Worm (Caenorhabditis elegans) whole organism, late embryonic: ENCODE measurements around the gene clec-123.

Source experiments
- ama-1 ChIP-seq: fragments of 150-350 bp; optimal IDR thresholded peaks from 2 replicates; lab custom pipeline; 2014
- ceh-18 ChIP-seq: sonication (generic microtip); optimal IDR thresholded peaks from 2 replicates; lab custom pipeline; 2016; ENCODE audit warnings: missing genetic modification characterization, missing compliant biosample characterization
- ceh-24 ChIP-seq: sonication (generic microtip); optimal IDR thresholded peaks from 2 replicates; lab custom pipeline; 2016; ENCODE audit warnings: mild to moderate bottlenecking, missing genetic modification characterization, missing compliant biosample characterization
- ceh-6 ChIP-seq: fragments of 200-800 bp; sonication (Bioruptor generic); optimal IDR thresholded peaks from 2 replicates; lab custom pipeline; 2018; ENCODE audit warnings: mild to moderate bottlenecking, missing genetic modification characterization, missing compliant biosample characterization
- dmd-4 ChIP-seq: sonication (generic microtip); optimal IDR thresholded peaks from 2 replicates; lab custom pipeline; 2016; ENCODE audit warnings: borderline replicate concordance, missing genetic modification characterization, missing compliant biosample characterization
- elt-2 ChIP-seq: sonication (generic microtip); optimal IDR thresholded peaks from 2 replicates; lab custom pipeline; 2016; ENCODE audit warnings: missing genetic modification reagents, missing genetic modification characterization, missing compliant biosample characterization
- gmeb-2 ChIP-seq: sonication (generic microtip); optimal IDR thresholded peaks from 2 replicates; lab custom pipeline; 2016; ENCODE audit warnings: missing genetic modification characterization, inconsistent platforms, missing compliant biosample characterization
- nhr-11 ChIP-seq: fragments of 150-350 bp; optimal IDR thresholded peaks from 2 replicates; lab custom pipeline; 2014; ENCODE audit warnings: missing biosample characterization, missing genetic modification characterization
- odd-2 ChIP-seq: sonication (generic microtip); optimal IDR thresholded peaks from 2 replicates; lab custom pipeline; 2017; ENCODE audit warnings: antibody characterized with exemption, mild to moderate bottlenecking, missing genetic modification characterization, missing compliant biosample characterization
- pag-3 ChIP-seq: sonication (generic microtip); optimal IDR thresholded peaks from 2 replicates; lab custom pipeline; 2016; ENCODE audit warnings: missing compliant biosample characterization, missing genetic modification characterization, borderline replicate concordance
- pha-4 ChIP-seq: fragments of 150-350 bp; optimal IDR thresholded peaks from 2 replicates; lab custom pipeline; 2018; ENCODE audit warnings: missing biosample characterization, missing genetic modification reagents, missing genetic modification characterization
- rnt-1 ChIP-seq: sonication (generic microtip); optimal IDR thresholded peaks from 2 replicates; lab custom pipeline; 2016; ENCODE audit warnings: missing genetic modification characterization, missing compliant biosample characterization
- sox-4 ChIP-seq: sonication (generic microtip); optimal IDR thresholded peaks from 2 replicates; lab custom pipeline; 2017; ENCODE audit warnings: mild to moderate bottlenecking, missing genetic modification characterization, inconsistent platforms, missing compliant biosample characterization
- tbx-2 ChIP-seq: sonication (generic microtip); optimal IDR thresholded peaks from 2 replicates; lab custom pipeline; 2016; ENCODE audit warnings: missing genetic modification characterization, missing compliant biosample characterization

DNA sequence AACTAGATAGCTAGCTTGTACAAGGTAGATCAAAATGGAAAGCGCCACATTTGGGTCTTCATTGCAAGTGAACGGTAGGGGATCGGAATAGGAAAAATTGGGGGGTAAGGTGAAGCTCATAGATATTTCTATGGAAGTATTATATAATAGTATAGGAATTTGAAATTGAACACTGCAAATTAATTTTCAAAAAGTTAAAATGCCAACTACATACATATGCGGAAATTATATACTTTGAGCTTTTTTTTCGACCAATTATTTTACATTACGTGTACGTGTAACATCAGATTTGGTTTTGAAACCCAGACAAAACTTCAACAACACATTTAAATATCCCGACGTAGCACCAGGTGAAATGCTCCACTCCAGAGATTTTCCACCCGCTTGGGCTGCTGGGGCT is 18.0 kb upstream of the clec-123 start, which contains the start of gene srg-23:
- TF ChIP-seq dmd-4 (tag; lab: Kevin White, UChicago) (no peak), ceh-18 (tag; lab: Kevin White, UChicago) (no peak), sox-4 (tag; lab: Kevin White, UChicago) (no peak), nhr-11 (no peak), tbx-2 (no peak), ama-1 (lab: Kevin White, UChicago) (no peak), pag-3 (tag; lab: Kevin White, UChicago) (no peak), elt-2 (tag; lab: Kevin White, UChicago) (no peak), ceh-6 (GFP tag; lab: Kevin White, UChicago) (no peak), ceh-24 (no peak), gmeb-2 (tag; lab: Kevin White, UChicago) (no peak), pha-4 (tag; lab: Kevin White, UChicago) (no peak), odd-2 (tag; lab: Kevin White, UChicago) (no peak), rnt-1 (tag; lab: Kevin White, UChicago) (no peak)
